Worm (Caenorhabditis elegans) whole organism, L4 larva: Measurements from ENCODE around the gene AC3.5.

ENCODE experiments used
- R02D3.7 ChIP-seq: fragments of 150-350 bp; sonication (generic microtip); optimal IDR thresholded peaks from 3 replicates; lab custom pipeline; 2014; ENCODE audit warnings: missing biosample characterization, missing genetic modification characterization
- aly-2 ChIP-seq: sonication (generic microtip); optimal IDR thresholded peaks from 2 replicates; lab custom pipeline; 2018; ENCODE audit warnings: missing biosample characterization, missing genetic modification characterization
- ama-1 ChIP-seq: fragments of 150-350 bp; optimal IDR thresholded peaks from 2 replicates; lab custom pipeline; 2014; ENCODE audit warnings: inconsistent platforms, mixed read lengths
- ctbp-1 ChIP-seq: fragments of 200-800 bp; sonication (Bioruptor generic); IDR thresholded peaks from 2 replicates; pipeline ENCODE4 v1.3.6; 2022; ENCODE audit warnings: missing genetic modification reagents, missing genetic modification characterization, missing compliant biosample characterization
- egl-27 ChIP-seq: sonication (generic microtip); optimal IDR thresholded peaks from 3 replicates; lab custom pipeline; 2017; ENCODE audit warnings: missing biosample characterization, missing genetic modification reagents, missing genetic modification characterization
- fos-1 ChIP-seq: fragments of 150-350 bp; optimal IDR thresholded peaks from 2 replicates; lab custom pipeline; 2014; ENCODE audit warnings: missing biosample characterization, missing genetic modification characterization
- lir-3 ChIP-seq: sonication (generic microtip); optimal IDR thresholded peaks from 2 replicates; lab custom pipeline; 2016; ENCODE audit warnings: mild to moderate bottlenecking, missing genetic modification characterization, missing compliant biosample characterization
- nhr-10 ChIP-seq: fragments of 150-350 bp; optimal IDR thresholded peaks from 2 replicates; lab custom pipeline; 2014; ENCODE audit warnings: missing biosample characterization, missing genetic modification characterization
- nhr-11 ChIP-seq: fragments of 150-350 bp; optimal IDR thresholded peaks from 2 replicates; lab custom pipeline; 2014; ENCODE audit warnings: missing biosample characterization, missing genetic modification characterization
- pqm-1 ChIP-seq: sonication (generic microtip); optimal IDR thresholded peaks from 2 replicates; lab custom pipeline; 2017; ENCODE audit warnings: missing biosample characterization, missing genetic modification characterization
- unc-62 ChIP-seq, 3 experiments: fragments of 150-350 bp in 1 of 3; sonication (generic microtip); optimal IDR thresholded peaks in 2 of 3; peaks in 1 of 3; 1 replicate in 1 of 3; 2 replicates in 2 of 3; lab custom pipeline; 2014 to 2017; ENCODE audit warnings: missing biosample characterization in 3 of 3, missing genetic modification characterization in 3 of 3, missing genetic modification reagents in 3 of 3, missing genotype in 1 of 3
- zag-1 ChIP-seq: fragments of 150-350 bp; optimal IDR thresholded peaks from 2 replicates; lab custom pipeline; 2014; ENCODE audit warnings: missing biosample characterization, missing genetic modification characterization

DNA sequence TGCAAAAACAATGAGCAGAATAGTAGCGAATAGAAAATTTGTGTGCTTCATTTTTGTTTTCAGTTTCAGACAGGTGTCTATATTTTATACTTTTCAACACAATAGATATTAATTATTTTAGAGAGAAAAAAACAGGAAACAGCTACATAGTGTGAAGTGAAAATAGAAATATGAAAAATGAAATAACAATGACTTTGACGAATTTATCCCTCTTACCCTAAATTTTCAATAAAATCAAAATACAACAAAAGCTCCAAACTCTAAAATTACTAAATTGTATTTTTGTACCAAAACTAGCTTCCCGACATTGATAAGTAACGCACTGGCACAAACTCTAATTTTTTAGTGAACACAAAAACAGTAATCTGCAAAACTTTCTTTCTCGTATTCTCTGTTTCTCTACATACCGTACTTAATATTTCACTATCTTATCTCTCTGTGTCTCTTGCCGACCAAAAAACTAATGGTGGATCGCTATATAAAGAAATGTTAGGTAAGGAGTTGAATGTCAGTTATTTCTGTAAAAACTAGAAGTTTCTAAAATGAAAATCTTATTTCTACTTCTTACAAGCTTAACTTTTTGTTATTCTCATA is 6.9 kb downstream of the AC3.5 start, which contains the start of the genes col-151 and ugt-1:
- TF ChIP-seq zag-1 (tag; lab: Kevin White, UChicago), result no peak
- TF ChIP-seq unc-62 (GFP tag; optimal IDR thresholded peaks at IDR 0.05 in 1 of 2; lab: Kevin White, UChicago), result no peak
- no peak for TF ChIP-seq unc-62 (tag; optimal IDR thresholded peaks at IDR 0.05; lab: Kevin White, UChicago)
- no peak for TF ChIP-seq egl-27
- TF ChIP-seq ama-1 (lab: Kevin White, UChicago), result no peak
- TF ChIP-seq ctbp-1 (GFP tag; lab: Robert Waterston, UW), result no peak
- no peak for TF ChIP-seq lir-3 (tag; lab: Kevin White, UChicago)
- no peak for TF ChIP-seq aly-2 (tag; lab: Kevin White, UChicago)
- no peak for TF ChIP-seq nhr-10 (tag; lab: Kevin White, UChicago)
- no peak for TF ChIP-seq fos-1 (tag; lab: Kevin White, UChicago)
- TF ChIP-seq R02D3.7 (tag; lab: Kevin White, UChicago), result no peak
- TF ChIP-seq nhr-11, result no peak
- peak; percentile 67 for TF ChIP-seq pqm-1 (tag; lab: Kevin White, UChicago)
